Worm (Caenorhabditis elegans): ENCODE data around the gene F41E6.1.
A peak's percentile ranks its signal among the peaks of the same experiment; 100 is the strongest.

F41E6.1 gene

DNA sequence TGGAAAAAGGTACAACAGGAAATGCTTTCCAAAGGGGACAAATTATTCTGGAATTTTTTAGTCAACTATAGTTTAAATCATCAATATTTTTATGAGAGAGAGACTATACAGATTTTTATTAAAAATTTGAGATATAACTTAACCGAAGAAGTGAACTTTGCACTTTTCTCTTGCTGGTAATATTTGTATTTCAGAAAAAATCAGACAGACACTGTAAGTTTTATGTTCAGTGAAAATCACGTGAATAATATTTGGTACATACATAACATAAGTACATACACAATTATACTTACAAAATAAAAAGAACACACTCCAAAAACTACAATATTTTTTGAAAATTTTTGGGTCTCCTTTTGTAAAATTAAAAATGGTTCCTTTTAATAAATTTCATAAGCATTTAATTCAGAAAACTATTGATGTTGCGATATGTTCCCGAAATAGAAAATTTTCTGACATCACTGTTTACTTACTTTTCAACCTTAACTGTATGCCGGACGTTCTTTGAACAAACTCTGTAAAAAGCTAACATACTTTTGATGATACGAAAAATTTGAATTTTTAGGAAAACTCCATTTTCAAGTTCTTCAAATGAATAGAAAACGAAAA, 15.4 kb downstream of the F41E6.1 start, which contains the start of the genes F28A12.10 and acd-4:
F28A12.10 (minus strand) TSS at position 101 of the 606 bp plus-strand sequence.
acd-4 (plus strand) TSS at position 556 of the 606 bp plus-strand sequence.
- TF ChIP-seq egl-27 (tag; optimal IDR thresholded peaks at IDR 0.05) (no peak), fkh-10 (GFP tag; optimal IDR thresholded peaks at IDR 0.05) (no peak), nhr-11 (tag; optimal IDR thresholded peaks at IDR 0.05) (no peak), lin-39 (tag; optimal IDR thresholded peaks at IDR 0.05) (no peak), lin-38 (GFP tag; IDR thresholded peaks at IDR 0.05) (no peak), mdt-29 (GFP tag; IDR thresholded peaks at IDR 0.05) (no peak)

DNA sequence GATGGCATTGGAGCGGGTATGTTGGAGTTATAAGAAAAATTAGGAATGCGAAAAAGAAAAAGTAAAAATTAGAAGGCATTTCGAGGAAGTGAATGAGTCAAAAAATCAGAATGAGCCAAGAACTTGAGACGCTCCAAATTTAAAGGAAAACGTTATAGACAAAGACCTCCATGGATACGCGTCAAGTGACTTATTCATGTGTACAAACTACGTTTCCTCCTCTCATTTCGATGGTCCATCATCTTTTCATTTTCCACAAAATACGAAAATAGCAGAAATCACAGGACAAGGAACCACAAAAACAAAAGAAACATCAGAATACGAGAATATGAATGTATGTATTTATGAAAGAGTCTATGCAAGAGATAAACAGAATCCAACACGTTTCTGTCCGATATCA, 18.9 kb downstream of the F41E6.1 start, which contains the start of gene F28A12.3:
F28A12.3 (minus strand) TSS at position 101 of the 400 bp plus-strand sequence.
- TF ChIP-seq aha-1 (tag) (peak; percentile 3), nhr-28 (tag; optimal IDR thresholded peaks at IDR 0.05) (no peak)

DNA sequence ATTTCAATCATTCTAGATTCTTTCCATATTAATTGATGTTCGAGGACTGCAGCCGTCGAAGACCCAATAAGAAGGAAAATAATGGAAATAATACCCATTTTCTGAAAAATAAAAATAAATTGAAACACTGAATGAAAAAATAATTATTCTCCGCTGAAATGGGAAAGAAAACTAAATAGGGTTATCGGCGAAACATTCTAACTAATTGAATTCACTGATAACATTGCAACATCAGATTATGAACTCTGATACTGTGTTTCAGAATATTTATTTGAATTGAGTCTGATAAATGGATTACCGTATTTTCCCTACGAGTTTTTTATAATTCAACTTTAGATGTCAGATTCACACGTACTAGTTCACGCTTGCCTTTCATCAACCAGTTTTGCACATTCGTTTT, 20.7 kb downstream of the F41E6.1 start, which contains the start of gene asp-13:
asp-13 (minus strand) TSS at position 101 of the 400 bp plus-strand sequence.
- TF ChIP-seq lin-38 (GFP tag; IDR thresholded peaks at IDR 0.05) (no peak), daf-16 (GFP tag; optimal IDR thresholded peaks at IDR 0.05) (no peak), daf-16 (tag; optimal IDR thresholded peaks at IDR 0.05) (peak; percentile 23), nhr-6 (tag; optimal IDR thresholded peaks at IDR 0.05) (no peak), nhr-28 (tag; optimal IDR thresholded peaks at IDR 0.05) (peak; percentile 15), dve-1 (tag; optimal IDR thresholded peaks at IDR 0.05; ENCODE audit: insufficient read depth) (peak; percentile 3), pqm-1 (tag; optimal IDR thresholded peaks at IDR 0.05) (peak; percentile 37), unc-62 (GFP tag; optimal IDR thresholded peaks at IDR 0.05 in 1 of 2) (peak in 1 of 2 experiments; percentile 30), unc-62 (tag; optimal IDR thresholded peaks at IDR 0.05) (no peak)

DNA sequence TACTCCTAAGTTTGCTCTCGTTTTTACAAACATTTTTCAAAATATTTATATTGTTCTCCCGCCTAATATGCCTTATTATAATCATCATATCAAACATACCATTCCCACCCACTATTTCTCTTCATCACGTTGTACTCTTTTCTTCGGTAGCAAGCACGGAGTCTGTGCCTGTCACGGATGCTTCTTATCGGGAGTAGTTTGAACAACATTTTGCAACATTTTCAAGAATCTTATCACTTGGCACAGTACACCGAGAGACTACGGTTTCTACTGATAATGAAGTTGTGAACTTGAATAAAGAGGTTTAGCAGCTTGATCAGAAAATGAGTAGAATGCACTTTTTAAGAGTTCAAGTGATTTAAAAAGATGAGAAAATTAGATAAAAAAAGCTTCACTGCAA, 25.8 kb downstream of the F41E6.1 start:
- peak; percentile 75 for TF ChIP-seq lin-1 (GFP tag; IDR thresholded peaks at IDR 0.05)
- no peak for TF ChIP-seq ceh-44 (GFP tag; IDR thresholded peaks at IDR 0.05)
- TF ChIP-seq F44E2.7 (GFP tag; IDR thresholded peaks at IDR 0.05) = no peak
- peak; percentile 52 for TF ChIP-seq nhr-48 (tag; optimal IDR thresholded peaks at IDR 0.05)
- TF ChIP-seq dmd-6 (GFP tag; IDR thresholded peaks at IDR 0.05) = peak; percentile 90
- no peak for TF ChIP-seq tag-97 (GFP tag; IDR thresholded peaks at IDR 0.05)
- TF ChIP-seq mdl-1 (tag; optimal IDR thresholded peaks at IDR 0.05) = peak in 1 of 2 experiments; percentile 48
- TF ChIP-seq hmg-1.1 (GFP tag; IDR thresholded peaks at IDR 0.05) = no peak
- no peak for TF ChIP-seq zfp-2 (tag; optimal IDR thresholded peaks at IDR 0.05)
- no peak for TF ChIP-seq duxl-1 (tag; optimal IDR thresholded peaks at IDR 0.05; ENCODE audit: poor library complexity)
- no peak for TF ChIP-seq daf-8 (GFP tag; IDR thresholded peaks at IDR 0.05)
- TF ChIP-seq nhr-76 (tag; optimal IDR thresholded peaks at IDR 0.05) = no peak
- TF ChIP-seq ceh-62 (tag; optimal IDR thresholded peaks at IDR 0.05) = no peak
- TF ChIP-seq saeg-2 (GFP tag; IDR thresholded peaks at IDR 0.05) = no peak
- no peak for TF ChIP-seq mdt-29 (GFP tag; IDR thresholded peaks at IDR 0.05)
- peak; percentile 13 for TF ChIP-seq mxl-3 (GFP tag; optimal IDR thresholded peaks at IDR 0.05)
- peak; percentile 90 for TF ChIP-seq hlh-11 (tag; optimal IDR thresholded peaks at IDR 0.05)
- peak; percentile 82 for TF ChIP-seq dve-1 (tag; optimal IDR thresholded peaks at IDR 0.05; ENCODE audit: insufficient read depth)
- no peak for TF ChIP-seq zip-11 (GFP tag; IDR thresholded peaks at IDR 0.05)
- TF ChIP-seq vab-7 (GFP tag; IDR thresholded peaks at IDR 0.05) = no peak
- peak; percentile 98 for TF ChIP-seq pqm-1 (tag; optimal IDR thresholded peaks at IDR 0.05)
- TF ChIP-seq tra-1 (GFP tag; IDR thresholded peaks at IDR 0.05) = 0 out of 2 replicates have a peak, but pooled peaks have one; percentile 63
- no peak for TF ChIP-seq ceh-82 (tag; optimal IDR thresholded peaks at IDR 0.05)
- no peak for TF ChIP-seq daf-16 (GFP tag; optimal IDR thresholded peaks at IDR 0.05)
- peak; percentile 94 for TF ChIP-seq daf-16 (tag; optimal IDR thresholded peaks at IDR 0.05)
- no peak for TF ChIP-seq spr-3 (GFP tag; optimal IDR thresholded peaks at IDR 0.05)
- TF ChIP-seq nhr-28 (tag; optimal IDR thresholded peaks at IDR 0.05) = peak; percentile 91
- TF ChIP-seq nhr-77 (tag; optimal IDR thresholded peaks at IDR 0.05) = peak; percentile 73
